Worm (Caenorhabditis elegans) whole organism, mixed stage, embryonic: ENCODE results near the gene frm-3.

Source experiments
- cnd-1 ChIP-seq: fragments of 200-800 bp; sonication (Bioruptor generic); optimal IDR thresholded peaks from 2 replicates; lab custom pipeline; 2018; ENCODE audit warnings: mild to moderate bottlenecking, missing genetic modification characterization, missing compliant biosample characterization
- lin-32 ChIP-seq: fragments of 200-800 bp; sonication (Bioruptor generic); optimal IDR thresholded peaks from 2 replicates; lab custom pipeline; 2018; ENCODE audit warnings: mild to moderate bottlenecking, missing genetic modification characterization, missing compliant biosample characterization

ce11 chrX:11534443-11534842 is 37.9 kb upstream of the frm-3 start:
- no peak for TF ChIP-seq cnd-1 (tag; lab: Kevin White, UChicago)
- no peak for TF ChIP-seq lin-32 (GFP tag; lab: Kevin White, UChicago)
